Worm (Caenorhabditis elegans): Measurements from ENCODE around the gene F17E9.16.

The F17E9.16 gene

DNA sequence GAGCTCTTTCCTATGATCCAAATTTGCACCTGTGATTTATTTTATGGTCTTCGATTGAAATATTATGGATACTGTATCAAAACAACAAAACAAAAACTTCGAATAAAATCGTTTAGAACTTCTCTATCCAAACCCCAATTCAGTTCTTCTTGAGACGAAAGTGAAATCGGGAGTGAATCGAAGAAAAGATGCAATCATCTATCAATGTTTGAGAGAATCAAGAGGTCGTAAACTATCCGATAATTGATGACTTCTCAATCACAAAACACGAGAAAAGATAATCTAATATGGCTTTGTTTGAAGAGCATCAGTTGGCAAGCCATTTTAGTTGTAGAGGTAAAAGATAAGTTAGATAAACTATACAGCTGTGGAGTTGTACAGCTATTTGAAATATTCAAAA is 34.3 kb upstream of the F17E9.16 start:
- TF ChIP-seq ceh-43 (GFP tag; optimal IDR thresholded peaks at IDR 0.05) (no peak), lsy-2 (tag; optimal IDR thresholded peaks at IDR 0.05) (no peak), pha-4 (tag; optimal IDR thresholded peaks at IDR 0.05) (no peak)

DNA sequence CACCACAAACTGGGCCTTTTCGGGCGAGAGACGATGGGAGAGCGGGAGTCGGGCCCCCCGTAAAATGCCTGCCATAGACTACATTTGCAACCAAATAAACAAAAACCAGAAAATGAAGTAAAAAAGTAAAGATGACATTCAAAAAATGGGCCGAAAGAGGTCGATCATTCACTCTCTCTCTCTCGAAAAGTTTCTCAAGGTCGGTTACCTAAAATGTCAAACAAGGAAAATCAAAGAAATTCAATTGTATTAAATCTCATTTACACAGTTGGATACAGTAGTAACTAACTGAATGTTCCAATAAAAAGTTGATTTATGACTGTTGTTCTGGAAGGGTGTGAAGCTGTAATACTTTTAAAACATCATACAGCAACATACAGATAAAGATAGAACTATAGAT is 33.3 kb upstream of the F17E9.16 start:
- TF ChIP-seq mls-2 (tag; optimal IDR thresholded peaks at IDR 0.05) (no peak), cnd-1 (tag; optimal IDR thresholded peaks at IDR 0.05) (no peak), ztf-11 (tag; optimal IDR thresholded peaks at IDR 0.05) (no peak), nhr-12 (tag; optimal IDR thresholded peaks at IDR 0.05) (no peak), nhr-2 (tag; optimal IDR thresholded peaks at IDR 0.05) (no peak), pha-4 (tag; optimal IDR thresholded peaks at IDR 0.05) (no peak), ceh-83 (GFP tag; optimal IDR thresholded peaks at IDR 0.05) (no peak), flh-1 (GFP tag; optimal IDR thresholded peaks at IDR 0.05) (no peak), ces-1 (GFP tag; optimal IDR thresholded peaks at IDR 0.05) (no peak)

DNA sequence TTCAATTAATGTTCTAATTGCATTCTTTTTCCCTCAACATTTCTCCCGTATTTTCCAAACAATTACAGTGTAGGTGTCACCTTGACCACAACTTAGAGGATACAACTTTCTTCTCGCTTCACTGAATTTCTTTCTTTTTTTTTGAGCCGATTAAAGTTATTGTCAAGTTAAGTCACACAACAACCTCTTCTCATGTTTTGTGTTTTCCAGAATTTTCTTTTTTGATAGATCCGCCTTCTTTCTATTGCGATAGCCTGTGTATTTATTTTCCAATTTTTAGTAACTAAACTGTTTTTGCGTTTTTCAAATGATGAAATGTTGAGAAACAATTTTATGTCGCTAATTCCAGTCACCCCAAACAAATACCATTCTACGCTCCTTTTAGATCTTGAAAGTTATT is 26.5 kb upstream of the F17E9.16 start, which contains the start of gene F35H10.3:
TSS of gene F35H10.3 (plus strand) at position 301 of the 400 bp plus-strand sequence.
- TF ChIP-seq pha-4 (tag; optimal IDR thresholded peaks at IDR 0.05) (no peak), ham-2 (GFP tag; optimal IDR thresholded peaks at IDR 0.05) (no peak), mls-2 (tag; optimal IDR thresholded peaks at IDR 0.05) (no peak), elt-1 (tag; optimal IDR thresholded peaks at IDR 0.05; ENCODE audit: borderline replicate concordance, insufficient read depth) (no peak), sem-2 (GFP tag; optimal IDR thresholded peaks at IDR 0.05) (no peak), unc-120 (tag; optimal IDR thresholded peaks at IDR 0.05; ENCODE audit: poor library complexity, severe bottlenecking) (no peak), M03D4.4 (tag; optimal IDR thresholded peaks at IDR 0.05) (no peak), ceh-83 (GFP tag; optimal IDR thresholded peaks at IDR 0.05) (no peak), nhr-28 (tag; optimal IDR thresholded peaks at IDR 0.05) (no peak)

DNA sequence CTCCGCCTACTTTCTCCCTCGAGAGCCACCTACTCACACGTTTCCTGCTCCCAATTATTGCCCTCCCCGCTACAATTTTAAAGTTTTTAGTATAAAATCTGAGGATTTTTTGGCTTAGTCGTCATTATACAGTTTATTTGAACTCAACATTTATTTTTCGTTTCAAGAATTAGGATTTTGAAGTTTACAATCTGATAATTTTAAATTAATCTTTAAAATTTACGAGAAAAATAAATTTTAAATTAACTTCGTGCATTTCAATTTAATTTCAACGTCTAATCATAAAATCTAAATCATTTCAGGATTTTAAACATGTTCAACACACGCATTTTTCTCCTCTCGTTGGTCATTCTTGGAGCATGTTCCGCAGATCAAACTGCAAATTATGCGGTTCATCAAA is 23.2 kb upstream of the F17E9.16 start, which contains the start of gene F35H10.2:
TSS of gene F35H10.2 (plus strand) at position 301 of the 400 bp plus-strand sequence.
- no peak for TF ChIP-seq tbx-8 (GFP tag; optimal IDR thresholded peaks at IDR 0.05)
- TF ChIP-seq bed-3 (GFP tag; optimal IDR thresholded peaks at IDR 0.05), result no peak
- no peak for TF ChIP-seq zip-8 (tag; optimal IDR thresholded peaks at IDR 0.05)
- no peak for TF ChIP-seq lin-13 (tag; optimal IDR thresholded peaks at IDR 0.05)
- no peak for TF ChIP-seq mep-1 (tag; optimal IDR thresholded peaks at IDR 0.05)
- no peak for TF ChIP-seq mls-2 (tag; optimal IDR thresholded peaks at IDR 0.05)
- TF ChIP-seq lsy-2 (tag; optimal IDR thresholded peaks at IDR 0.05), result no peak
- TF ChIP-seq blmp-1 (tag; optimal IDR thresholded peaks at IDR 0.05), result no peak
- TF ChIP-seq ceh-39 (tag; optimal IDR thresholded peaks at IDR 0.05), result no peak
- TF ChIP-seq flh-1 (GFP tag; optimal IDR thresholded peaks at IDR 0.05), result no peak
- no peak for TF ChIP-seq unc-62 (GFP tag; optimal IDR thresholded peaks at IDR 0.05)
- no peak for TF ChIP-seq elt-1 (tag; optimal IDR thresholded peaks at IDR 0.05; ENCODE audit: borderline replicate concordance, insufficient read depth)
- no peak for TF ChIP-seq ceh-43 (GFP tag; optimal IDR thresholded peaks at IDR 0.05)
- no peak for TF ChIP-seq nhr-237 (tag; optimal IDR thresholded peaks at IDR 0.05)

DNA sequence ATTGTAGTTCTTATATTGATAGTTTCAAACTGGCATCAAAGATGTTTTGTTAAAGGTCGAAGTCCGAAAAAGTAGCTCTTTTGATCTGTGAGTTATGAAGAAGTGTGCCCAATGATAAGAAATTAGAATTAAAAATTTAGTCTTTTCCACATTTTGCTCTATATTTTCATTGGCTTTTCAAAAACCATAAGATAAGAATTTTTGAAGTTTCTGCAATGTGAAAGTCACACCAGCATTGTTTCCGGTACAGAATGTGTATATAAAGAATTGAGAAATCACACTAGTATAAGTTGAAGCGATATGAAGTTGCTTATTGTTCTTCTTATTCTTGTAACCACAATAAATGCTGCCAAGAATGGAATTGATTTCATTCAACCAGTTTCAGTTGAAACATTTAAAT is 19.6 kb upstream of the F17E9.16 start, which contains the start of gene lys-10:
TSS of gene lys-10 (plus strand) at position 301 of the 400 bp plus-strand sequence.
- TF ChIP-seq ces-1 (GFP tag; optimal IDR thresholded peaks at IDR 0.05) (no peak), blmp-1 (tag; optimal IDR thresholded peaks at IDR 0.05) (no peak), unc-39 (tag; optimal IDR thresholded peaks at IDR 0.05) (no peak), sem-2 (GFP tag; optimal IDR thresholded peaks at IDR 0.05) (no peak), unc-62 (GFP tag; optimal IDR thresholded peaks at IDR 0.05) (no peak), pha-4 (tag; optimal IDR thresholded peaks at IDR 0.05) (no peak), nhr-2 (tag; optimal IDR thresholded peaks at IDR 0.05) (no peak), flh-1 (GFP tag; optimal IDR thresholded peaks at IDR 0.05) (no peak), elt-3 (tag; optimal IDR thresholded peaks at IDR 0.05) (no peak), ztf-11 (tag; optimal IDR thresholded peaks at IDR 0.05) (no peak), bed-3 (GFP tag; optimal IDR thresholded peaks at IDR 0.05) (no peak), ceh-83 (GFP tag; optimal IDR thresholded peaks at IDR 0.05) (no peak), drap-1 (GFP tag; optimal IDR thresholded peaks at IDR 0.05) (no peak), hlh-1 (tag; optimal IDR thresholded peaks at IDR 0.05) (no peak), sptf-1 (tag; optimal IDR thresholded peaks at IDR 0.05) (no peak)

Data from whole organism, mixed stage, embryonic.